Worm (Caenorhabditis elegans) whole organism, L3 larva: ENCODE measurements around the gene gldi-3.

Experiments
- R02D3.7 ChIP-seq: fragments of 150-350 bp; optimal IDR thresholded peaks from 2 replicates; lab custom pipeline; 2014; ENCODE audit warnings: missing biosample characterization, missing genetic modification characterization
- ZK546.5 ChIP-seq: sonication (generic microtip); optimal IDR thresholded peaks from 2 replicates; lab custom pipeline; 2017; ENCODE audit warnings: missing biosample characterization, missing genetic modification characterization
- aly-2 ChIP-seq: fragments of 150-350 bp; optimal IDR thresholded peaks from 2 replicates; lab custom pipeline; 2014; ENCODE audit warnings: missing biosample characterization, missing genetic modification characterization
- ama-1 ChIP-seq: fragments of 150-350 bp; optimal IDR thresholded peaks from 2 replicates; lab custom pipeline; 2018
- ceh-28 ChIP-seq: fragments of 150-350 bp; optimal IDR thresholded peaks from 2 replicates; lab custom pipeline; 2014; ENCODE audit warnings: missing biosample characterization, missing genetic modification reagents, missing genetic modification characterization
- ceh-82 ChIP-seq: fragments of 150-350 bp; optimal IDR thresholded peaks from 2 replicates; lab custom pipeline; 2014; ENCODE audit warnings: missing biosample characterization, missing genetic modification characterization
- ceh-9 ChIP-seq: sonication (generic microtip); optimal IDR thresholded peaks from 2 replicates; lab custom pipeline; 2018; ENCODE audit warnings: missing biosample characterization, missing genetic modification characterization
- egl-5 ChIP-seq: fragments of 150-350 bp; optimal IDR thresholded peaks from 2 replicates; lab custom pipeline; 2017; ENCODE audit warnings: missing biosample characterization, missing genetic modification reagents, missing genetic modification characterization, inconsistent platforms
- elt-1 ChIP-seq: fragments of 150-350 bp; optimal IDR thresholded peaks from 2 replicates; lab custom pipeline; 2014; ENCODE audit warnings: missing biosample characterization, missing genetic modification characterization
- elt-2 ChIP-seq: sonication (generic microtip); optimal IDR thresholded peaks from 2 replicates; lab custom pipeline; 2016; ENCODE audit warnings: missing genetic modification reagents, mild to moderate bottlenecking, missing genetic modification characterization, missing compliant biosample characterization
- elt-3 ChIP-seq, 3 experiments: fragments of 150-350 bp in 1 of 3; sonication (generic microtip) in 2 of 3; optimal IDR thresholded peaks; 2 replicates in 2 of 3; 4 replicates in 1 of 3; lab custom pipeline; 2014 to 2017; ENCODE audit warnings: missing biosample characterization in 3 of 3, missing genetic modification characterization in 3 of 3
- eor-1 ChIP-seq, 2 experiments: fragments of 150-350 bp; optimal IDR thresholded peaks; 2 replicates each; lab custom pipeline; 2014 to 2018; ENCODE audit warnings: missing biosample characterization in 2 of 2, missing genetic modification characterization in 2 of 2
- fkh-10 ChIP-seq: sonication (generic microtip); optimal IDR thresholded peaks from 2 replicates; lab custom pipeline; 2017; ENCODE audit warnings: missing biosample characterization, missing genetic modification reagents, missing genetic modification characterization
- fkh-2 ChIP-seq: fragments of 150-350 bp; optimal IDR thresholded peaks from 2 replicates; lab custom pipeline; 2014; ENCODE audit warnings: missing biosample characterization, missing genetic modification reagents, missing genetic modification characterization
- fos-1 ChIP-seq: fragments of 150-350 bp; optimal IDR thresholded peaks from 2 replicates; lab custom pipeline; 2014; ENCODE audit warnings: missing biosample characterization, missing genetic modification characterization
- hmg-11 ChIP-seq: sonication (generic microtip); optimal IDR thresholded peaks from 2 replicates; lab custom pipeline; 2016; ENCODE audit warnings: missing genetic modification characterization, missing compliant biosample characterization
- jun-1 ChIP-seq: fragments of 150-350 bp; optimal IDR thresholded peaks from 2 replicates; lab custom pipeline; 2014; ENCODE audit warnings: missing biosample characterization, missing genetic modification reagents, missing genetic modification characterization
- lin-15B ChIP-seq: fragments of 150-350 bp; optimal IDR thresholded peaks from 2 replicates; lab custom pipeline; 2014; ENCODE audit warnings: missing biosample characterization, missing genetic modification characterization
- lin-39 ChIP-seq: fragments of 150-350 bp; optimal IDR thresholded peaks from 2 replicates; lab custom pipeline; 2018; ENCODE audit warnings: missing biosample characterization, missing genetic modification reagents, missing genetic modification characterization
- mdl-1 ChIP-seq: fragments of 150-350 bp; optimal IDR thresholded peaks from 2 replicates; lab custom pipeline; 2014; ENCODE audit warnings: missing biosample characterization, missing genetic modification characterization
- mml-1 ChIP-seq: fragments of 150-350 bp; sonication (generic microtip); optimal IDR thresholded peaks from 3 replicates; lab custom pipeline; 2014; ENCODE audit warnings: missing biosample characterization, missing genetic modification characterization
- nfya-1 ChIP-seq: sonication (generic microtip); optimal IDR thresholded peaks from 2 replicates; lab custom pipeline; 2017; ENCODE audit warnings: missing genetic modification characterization, mild to moderate bottlenecking, missing compliant biosample characterization, antibody characterized with exemption, moderate library complexity; ENCODE audit not compliant: insufficient read depth
- nhr-11 ChIP-seq: fragments of 150-350 bp; optimal IDR thresholded peaks from 2 replicates; lab custom pipeline; 2014; ENCODE audit warnings: missing biosample characterization, missing genetic modification characterization
- nhr-12 ChIP-seq: fragments of 150-350 bp; optimal IDR thresholded peaks from 2 replicates; lab custom pipeline; 2014; ENCODE audit warnings: missing biosample characterization, missing genetic modification characterization
- nhr-23 ChIP-seq: fragments of 150-350 bp; optimal IDR thresholded peaks from 2 replicates; lab custom pipeline; 2014; ENCODE audit warnings: missing biosample characterization, missing genetic modification reagents, missing genetic modification characterization
- nhr-237 ChIP-seq: fragments of 150-350 bp; optimal IDR thresholded peaks from 2 replicates; lab custom pipeline; 2014; ENCODE audit warnings: missing biosample characterization, missing genetic modification characterization
- nhr-25 ChIP-seq: sonication (generic microtip); optimal IDR thresholded peaks from 2 replicates; lab custom pipeline; 2017; ENCODE audit warnings: missing biosample characterization, missing genetic modification characterization
- nhr-28 ChIP-seq: fragments of 150-350 bp; optimal IDR thresholded peaks from 2 replicates; lab custom pipeline; 2014; ENCODE audit warnings: missing biosample characterization, missing genetic modification characterization
- nhr-77 ChIP-seq: fragments of 150-350 bp; optimal IDR thresholded peaks from 2 replicates; lab custom pipeline; 2014; ENCODE audit warnings: missing biosample characterization, missing genetic modification characterization
- pha-4 ChIP-seq: fragments of 150-350 bp; optimal IDR thresholded peaks from 2 replicates; lab custom pipeline; 2014; ENCODE audit warnings: missing biosample characterization, missing genetic modification reagents, missing genetic modification characterization
- sea-2 ChIP-seq: fragments of 150-350 bp; sonication (generic microtip); optimal IDR thresholded peaks from 4 replicates; lab custom pipeline; 2014; ENCODE audit warnings: missing biosample characterization, missing genetic modification reagents, missing genetic modification characterization
- tbx-2 ChIP-seq: sonication (generic microtip); optimal IDR thresholded peaks from 2 replicates; lab custom pipeline; 2016; ENCODE audit warnings: mild to moderate bottlenecking, missing genetic modification characterization, missing compliant biosample characterization
- unc-39 ChIP-seq: sonication (generic microtip); optimal IDR thresholded peaks from 4 replicates; lab custom pipeline; 2017; ENCODE audit warnings: missing biosample characterization, missing genetic modification characterization
- unc-62 ChIP-seq: fragments of 150-350 bp; sonication (generic microtip); optimal IDR thresholded peaks from 4 replicates; lab custom pipeline; 2014; ENCODE audit warnings: missing biosample characterization, missing genetic modification reagents, missing genetic modification characterization
- zag-1 ChIP-seq: fragments of 150-350 bp; optimal IDR thresholded peaks from 2 replicates; lab custom pipeline; 2014; ENCODE audit warnings: missing biosample characterization, missing genetic modification characterization
- ztf-11 ChIP-seq: fragments of 150-350 bp; optimal IDR thresholded peaks from 2 replicates; lab custom pipeline; 2014; ENCODE audit warnings: missing biosample characterization, missing genetic modification characterization
- ztf-4 ChIP-seq: fragments of 150-350 bp; optimal IDR thresholded peaks from 2 replicates; lab custom pipeline; 2014; ENCODE audit warnings: missing biosample characterization, missing genetic modification characterization

gldi-3 gene

DNA sequence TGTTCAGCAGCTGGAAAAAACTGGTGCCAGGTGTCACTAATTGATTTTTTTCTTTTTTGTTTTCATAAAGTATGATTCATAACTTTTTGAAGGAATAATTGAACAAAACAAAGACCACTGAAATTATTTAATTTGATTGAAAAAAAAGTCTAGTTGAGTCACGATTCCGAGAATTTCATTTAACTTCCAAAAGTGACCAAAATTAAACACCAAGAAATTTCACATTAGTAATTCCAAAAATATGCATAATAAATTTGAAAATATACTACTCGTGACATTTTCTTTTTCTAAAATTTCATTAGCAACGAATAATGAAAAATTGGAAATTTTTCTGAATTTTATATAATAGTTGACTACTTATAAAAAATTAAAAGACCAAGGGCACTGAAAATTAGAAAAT lies 2.2 kb upstream of the gldi-3 start:
- TF ChIP-seq nhr-25 (tag; lab: Kevin White, UChicago) (no peak), pha-4 (tag; lab: Kevin White, UChicago) (no peak), sea-2 (GFP tag; lab: Kevin White, UChicago) (no peak), elt-2 (tag; lab: Kevin White, UChicago) (no peak), nfya-1 (tag; lab: Kevin White, UChicago) (no peak), unc-39 (tag; lab: Kevin White, UChicago) (no peak), nhr-12 (tag; lab: Kevin White, UChicago) (no peak), lin-15B (tag; lab: Kevin White, UChicago) (no peak), nhr-23 (no peak), mdl-1 (tag; lab: Kevin White, UChicago) (no peak), elt-3 (tag; optimal IDR thresholded peaks at IDR 0.05; lab: Kevin White, UChicago) (no peak), eor-1 (tag; optimal IDR thresholded peaks at IDR 0.05; lab: Kevin White, UChicago) (no peak), aly-2 (tag; lab: Kevin White, UChicago) (no peak), egl-5 (no peak), fos-1 (tag; lab: Kevin White, UChicago) (no peak), zag-1 (tag; lab: Kevin White, UChicago) (no peak), lin-39 (tag; lab: Kevin White, UChicago) (no peak)

- TF ChIP-seq nfya-1 (tag; lab: Kevin White, UChicago) (peak; percentile 56), ama-1 (lab: Kevin White, UChicago) (peak; percentile 40), lin-39 (tag; lab: Kevin White, UChicago) (peak; percentile 55), hmg-11 (tag; lab: Kevin White, UChicago) (peak; percentile 57), egl-5 (peak; percentile 69), lin-15B (tag; lab: Kevin White, UChicago) (peak; percentile 6), ztf-11 (tag; lab: Kevin White, UChicago) (no peak), elt-1 (tag; lab: Kevin White, UChicago) (no peak)
Measured at ce11 chrII:9281595-9281994, 1.7 kb upstream of the gldi-3 start.

ce11 chrII:9280846-9281245 lies 948 bp upstream of the gldi-3 start:
- TF ChIP-seq jun-1 (no peak), pha-4 (tag; lab: Kevin White, UChicago) (peak; percentile 93), ama-1 (lab: Kevin White, UChicago) (peak; percentile 41)

ce11 chrII:9279016-9279415 lies 882 bp downstream of the gldi-3 start:
- no peak for TF ChIP-seq mdl-1 (tag; lab: Kevin White, UChicago)
- no peak for TF ChIP-seq lin-39 (tag; lab: Kevin White, UChicago)
- TF ChIP-seq ama-1 (lab: Kevin White, UChicago) = no peak

- TF ChIP-seq nhr-25 (tag; lab: Kevin White, UChicago) (peak; percentile 7), tbx-2 (tag; lab: Kevin White, UChicago) (no peak)
Measured at ce11 chrII:9277153-9277552, 2.7 kb downstream of the gldi-3 start.

DNA sequence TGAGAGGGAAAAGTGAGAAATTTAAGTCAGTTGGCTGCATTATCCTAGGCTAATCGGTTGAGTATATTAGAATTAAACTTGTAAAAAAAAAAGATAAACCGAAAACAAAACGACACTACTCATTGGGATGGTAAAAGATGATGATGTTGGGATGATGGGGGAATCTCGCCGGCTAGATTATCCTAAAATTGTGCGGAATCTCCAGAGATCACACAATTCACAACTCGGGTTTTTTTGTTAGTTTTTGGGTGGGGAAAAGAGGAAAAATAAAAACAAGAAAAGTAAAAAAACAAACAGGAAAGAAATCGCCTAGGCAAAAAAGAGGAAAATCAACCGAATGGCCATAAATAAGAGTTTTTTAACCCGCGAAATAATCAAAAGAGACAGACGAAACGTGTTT lies 4.7 kb downstream of the gldi-3 start:
- TF ChIP-seq fkh-10 = no peak
- no peak for TF ChIP-seq R02D3.7 (tag; lab: Kevin White, UChicago)
- no peak for TF ChIP-seq fkh-2
- TF ChIP-seq ama-1 (lab: Kevin White, UChicago) = peak; percentile 59
- no peak for TF ChIP-seq mdl-1 (tag; lab: Kevin White, UChicago)
- no peak for TF ChIP-seq nhr-23
- no peak for TF ChIP-seq elt-1 (tag; lab: Kevin White, UChicago)

ce11 chrII:9274734-9275133 lies 5.2 kb downstream of the gldi-3 start:
- TF ChIP-seq ama-1 (lab: Kevin White, UChicago) = no peak
- peak; percentile 8 for TF ChIP-seq ceh-28
- TF ChIP-seq unc-39 (tag; lab: Kevin White, UChicago) = no peak
- TF ChIP-seq, all 47 proteins: peak for 1

DNA sequence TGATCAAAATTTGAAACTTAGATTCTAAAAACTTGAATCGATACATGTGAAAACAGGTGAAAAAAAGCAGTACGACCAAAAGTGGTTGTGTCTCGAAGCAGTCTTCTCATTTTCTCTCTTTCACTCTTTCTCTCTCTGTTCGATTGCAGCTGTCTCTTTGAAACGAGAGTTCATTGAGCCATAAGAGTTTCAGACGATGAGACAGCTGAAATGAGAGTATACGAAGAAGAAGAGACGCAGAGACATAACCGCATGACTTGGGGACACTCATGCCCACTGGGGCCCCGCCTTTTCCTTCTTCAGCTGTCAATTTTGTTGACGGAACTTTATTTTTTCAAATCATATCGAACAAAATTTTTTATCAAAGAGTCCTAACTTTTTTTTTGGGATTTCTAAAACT lies 5.9 kb downstream of the gldi-3 start:
- TF ChIP-seq nhr-77 (peak; percentile 20), unc-62 (peak; percentile 84), ZK546.5 (tag; lab: Kevin White, UChicago) (no peak), nfya-1 (tag; lab: Kevin White, UChicago) (peak; percentile 93), nhr-28 (tag; lab: Kevin White, UChicago) (no peak), ceh-9 (tag; lab: Kevin White, UChicago) (no peak), nhr-11 (tag; lab: Kevin White, UChicago) (peak; percentile 83), ztf-4 (tag; lab: Kevin White, UChicago) (no peak), ceh-82 (tag; lab: Kevin White, UChicago) (no peak), fos-1 (tag; lab: Kevin White, UChicago) (no peak), lin-15B (tag; lab: Kevin White, UChicago) (peak; percentile 40), egl-5 (peak; percentile 1), nhr-25 (tag; lab: Kevin White, UChicago) (peak; percentile 78), elt-1 (tag; lab: Kevin White, UChicago) (no peak), hmg-11 (tag; lab: Kevin White, UChicago) (peak; percentile 74), R02D3.7 (tag; lab: Kevin White, UChicago) (peak; percentile 39), nhr-23 (peak; percentile 85), elt-3 (tag; optimal IDR thresholded peaks at IDR 0.05; lab: Kevin White, UChicago) (no peak), mml-1 (tag; lab: Kevin White, UChicago) (no peak), nhr-237 (tag; lab: Kevin White, UChicago) (no peak)
